Worm (Caenorhabditis elegans) whole organism, early embryonic: ENCODE results near the gene smf-2.

ENCODE experiments used
- aly-1 ChIP-seq: sonication (generic microtip); optimal IDR thresholded peaks from 2 replicates; lab custom pipeline; 2016; ENCODE audit warnings: missing genetic modification characterization, missing compliant biosample characterization
- ceh-36 ChIP-seq: sonication (generic microtip); optimal IDR thresholded peaks from 2 replicates; lab custom pipeline; 2016; ENCODE audit warnings: missing genetic modification characterization, inconsistent platforms, missing compliant biosample characterization
- pes-1 ChIP-seq: fragments of 200-800 bp; sonication (Bioruptor generic); IDR thresholded peaks from 2 replicates; pipeline ENCODE4 v1.3.6; 2022; ENCODE audit warnings: missing genetic modification reagents, missing genetic modification characterization, missing compliant biosample characterization
- sea-1 ChIP-seq: fragments of 200-800 bp; sonication (Bioruptor generic); conservative IDR thresholded peaks from 2 replicates; pipeline ENCODE4 v1.3.6; 2022; ENCODE audit warnings: missing genetic modification characterization, missing compliant biosample characterization
- tbx-11 ChIP-seq: fragments of 200-800 bp; sonication (Bioruptor generic); IDR thresholded peaks from 2 replicates; pipeline ENCODE4 v1.3.6; 2022; ENCODE audit warnings: missing genetic modification characterization, missing compliant biosample characterization

DNA sequence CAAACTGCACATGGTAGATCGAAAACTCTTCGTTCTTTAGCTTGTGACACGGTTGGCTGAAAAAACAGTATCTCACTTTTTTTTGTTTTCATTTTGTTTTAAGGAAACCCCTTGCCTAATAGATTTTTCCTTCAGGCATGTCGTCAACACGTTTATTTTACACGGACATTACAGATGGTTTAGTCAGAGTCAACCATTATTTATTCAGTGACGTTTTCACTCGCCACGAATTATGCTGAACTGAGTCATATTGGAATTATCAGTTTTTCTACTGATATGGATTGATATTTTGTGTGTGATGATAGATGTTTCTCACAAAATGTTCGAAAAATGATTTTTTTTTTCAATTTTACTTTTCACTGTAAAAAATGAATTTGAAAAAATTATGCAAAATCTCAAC lies 51.0 kb downstream of the smf-2 start:
- TF ChIP-seq pes-1 (no peak), sea-1 (no peak), ceh-36 (tag; lab: Kevin White, UChicago) (no peak), tbx-11 (GFP tag; lab: Robert Waterston, UW) (no peak), aly-1 (tag; lab: Kevin White, UChicago) (no peak)
